Worm (Caenorhabditis elegans) whole organism, mixed stage, embryonic: ENCODE results near the gene C29F3.3.

Experiments
- M03D4.4 ChIP-seq: sonication (generic microtip); optimal IDR thresholded peaks from 2 replicates; lab custom pipeline; 2017; ENCODE audit warnings: mild to moderate bottlenecking, missing genetic modification characterization, missing compliant biosample characterization
- bed-3 ChIP-seq: fragments of 200-800 bp; sonication (Bioruptor generic); optimal IDR thresholded peaks from 3 replicates; lab custom pipeline; 2018; ENCODE audit warnings: mild to moderate bottlenecking, missing genetic modification characterization, moderate library complexity, missing compliant biosample characterization
- blmp-1 ChIP-seq: fragments of 150-350 bp; optimal IDR thresholded peaks from 2 replicates; lab custom pipeline; 2014; ENCODE audit warnings: missing biosample characterization, missing genetic modification characterization
- ceh-39 ChIP-seq: fragments of 150-350 bp; optimal IDR thresholded peaks from 2 replicates; lab custom pipeline; 2014; ENCODE audit warnings: missing biosample characterization, missing genetic modification characterization
- ceh-43 ChIP-seq: fragments of 200-800 bp; sonication (Bioruptor generic); optimal IDR thresholded peaks from 2 replicates; lab custom pipeline; 2018; ENCODE audit warnings: mild to moderate bottlenecking, missing genetic modification characterization, moderate library complexity, missing compliant biosample characterization
- ces-1 ChIP-seq: fragments of 150-350 bp; optimal IDR thresholded peaks from 2 replicates; lab custom pipeline; 2014; ENCODE audit warnings: missing biosample characterization, missing genetic modification reagents, missing genetic modification characterization
- cnd-1 ChIP-seq: fragments of 200-800 bp; sonication (Bioruptor generic); optimal IDR thresholded peaks from 2 replicates; lab custom pipeline; 2018; ENCODE audit warnings: mild to moderate bottlenecking, missing genetic modification characterization, missing compliant biosample characterization
- elt-1 ChIP-seq: sonication (generic microtip); optimal IDR thresholded peaks from 2 replicates; lab custom pipeline; 2017; ENCODE audit warnings: missing genetic modification characterization, mild to moderate bottlenecking, missing compliant biosample characterization, antibody characterized with exemption, moderate library complexity, borderline replicate concordance; ENCODE audit not compliant: insufficient read depth
- flh-1 ChIP-seq: fragments of 200-800 bp; sonication (Bioruptor generic); optimal IDR thresholded peaks from 2 replicates; lab custom pipeline; 2018; ENCODE audit warnings: mild to moderate bottlenecking, missing genetic modification characterization, moderate library complexity, missing compliant biosample characterization
- ham-2 ChIP-seq: fragments of 200-800 bp; sonication (Bioruptor generic); optimal IDR thresholded peaks from 2 replicates; lab custom pipeline; 2018; ENCODE audit warnings: mild to moderate bottlenecking, missing genetic modification characterization, missing compliant biosample characterization
- hlh-1 ChIP-seq: fragments of 150-350 bp; optimal IDR thresholded peaks from 2 replicates; lab custom pipeline; 2014; ENCODE audit warnings: missing biosample characterization, missing genetic modification reagents, missing genetic modification characterization
- lin-13 ChIP-seq: fragments of 150-350 bp; optimal IDR thresholded peaks from 2 replicates; lab custom pipeline; 2014; ENCODE audit warnings: missing biosample characterization, missing genetic modification characterization
- lsy-2 ChIP-seq: fragments of 150-350 bp; optimal IDR thresholded peaks from 2 replicates; lab custom pipeline; 2014; ENCODE audit warnings: missing biosample characterization, missing genetic modification characterization
- mep-1 ChIP-seq: fragments of 150-350 bp; optimal IDR thresholded peaks from 2 replicates; lab custom pipeline; 2017; ENCODE audit warnings: missing biosample characterization, missing genetic modification reagents, missing genetic modification characterization, inconsistent platforms
- mls-2 ChIP-seq: sonication (generic microtip); optimal IDR thresholded peaks from 2 replicates; lab custom pipeline; 2016; ENCODE audit warnings: mild to moderate bottlenecking, missing genetic modification characterization, moderate library complexity, missing compliant biosample characterization
- nhr-2 ChIP-seq: fragments of 150-350 bp; optimal IDR thresholded peaks from 2 replicates; lab custom pipeline; 2014; ENCODE audit warnings: missing biosample characterization, missing genetic modification characterization
- nhr-237 ChIP-seq: fragments of 150-350 bp; optimal IDR thresholded peaks from 2 replicates; lab custom pipeline; 2014; ENCODE audit warnings: missing biosample characterization, missing genetic modification characterization
- nhr-76 ChIP-seq: sonication (generic microtip); optimal IDR thresholded peaks from 2 replicates; lab custom pipeline; 2017; ENCODE audit warnings: missing biosample characterization, missing genetic modification characterization
- pha-4 ChIP-seq: fragments of 150-350 bp; optimal IDR thresholded peaks from 2 replicates; lab custom pipeline; 2018; ENCODE audit warnings: missing biosample characterization, missing genetic modification reagents, missing genetic modification characterization
- sem-2 ChIP-seq: fragments of 200-800 bp; sonication (Bioruptor generic); optimal IDR thresholded peaks from 2 replicates; lab custom pipeline; 2018; ENCODE audit warnings: mild to moderate bottlenecking, missing genetic modification characterization, missing compliant biosample characterization
- sptf-1 ChIP-seq: sonication (generic microtip); optimal IDR thresholded peaks from 2 replicates; lab custom pipeline; 2017; ENCODE audit warnings: mild to moderate bottlenecking, missing genetic modification characterization, moderate library complexity, missing compliant biosample characterization
- tbx-8 ChIP-seq: fragments of 200-800 bp; sonication (Bioruptor generic); optimal IDR thresholded peaks from 2 replicates; lab custom pipeline; 2018; ENCODE audit warnings: mild to moderate bottlenecking, missing genetic modification characterization, moderate library complexity, missing compliant biosample characterization
- unc-120 ChIP-seq: sonication (generic microtip); optimal IDR thresholded peaks from 2 replicates; lab custom pipeline; 2017; ENCODE audit warnings: missing genetic modification characterization, missing compliant biosample characterization; ENCODE audit not compliant: poor library complexity, severe bottlenecking

C29F3.3 gene

DNA sequence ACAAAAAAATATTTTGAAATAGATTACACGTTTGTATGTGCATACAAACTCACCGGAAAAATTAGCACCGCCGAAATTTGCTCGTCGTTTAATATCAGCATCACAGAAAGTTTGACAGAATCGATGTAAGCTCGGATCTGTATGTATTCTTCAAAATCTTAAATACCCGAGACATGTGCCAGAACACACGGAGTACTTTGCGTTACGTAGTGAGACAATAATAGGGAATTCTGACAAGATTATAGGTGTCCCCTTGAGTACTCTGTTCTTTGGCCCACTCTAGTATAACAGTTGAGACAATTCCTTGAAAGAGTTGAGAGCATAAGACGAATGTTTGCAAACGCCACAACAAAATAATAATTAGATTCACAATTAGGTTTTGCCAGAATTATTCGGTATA is 43.6 kb downstream of the C29F3.3 start, which contains the start of gene srx-48:
Gene srx-48, minus strand, starts transcription at position 101 of the 400 bp plus-strand sequence.
- TF ChIP-seq nhr-2 (tag; lab: Kevin White, UChicago) (no peak), lsy-2 (tag; lab: Kevin White, UChicago) (no peak), lin-13 (tag; lab: Kevin White, UChicago) (no peak), nhr-237 (no peak), pha-4 (tag; lab: Kevin White, UChicago) (no peak), ceh-39 (no peak), sem-2 (GFP tag; lab: Kevin White, UChicago) (no peak), cnd-1 (no peak), mls-2 (tag; lab: Kevin White, UChicago) (no peak), ceh-43 (GFP tag; lab: Kevin White, UChicago) (no peak), sptf-1 (tag; lab: Kevin White, UChicago) (no peak), blmp-1 (tag; lab: Kevin White, UChicago) (no peak), unc-120 (tag; lab: Kevin White, UChicago) (no peak), tbx-8 (GFP tag; lab: Kevin White, UChicago) (no peak), M03D4.4 (no peak), ces-1 (GFP tag; lab: Kevin White, UChicago) (no peak), ham-2 (GFP tag; lab: Kevin White, UChicago) (no peak), elt-1 (no peak)

DNA sequence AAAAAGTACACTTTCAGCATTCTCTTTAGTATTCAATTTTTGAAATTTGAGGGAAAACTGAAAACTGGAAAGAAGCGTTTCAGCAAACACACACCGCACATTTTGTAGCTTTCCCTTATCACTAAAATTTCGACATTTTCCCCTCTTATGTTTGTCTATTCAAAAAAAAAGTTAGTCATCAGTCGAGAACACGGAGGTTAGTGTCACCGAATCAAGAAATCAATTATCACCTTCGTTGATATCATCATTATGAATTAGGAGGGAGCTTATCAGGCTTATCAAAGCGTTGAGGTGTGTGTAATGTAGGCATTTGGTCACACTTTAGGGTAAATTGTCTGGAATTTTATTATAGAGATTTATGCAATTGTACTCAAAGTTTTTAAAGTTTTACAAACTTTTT is 48.6 kb downstream of the C29F3.3 start, which contains the start of gene cpr-3:
Gene cpr-3, minus strand, starts transcription at position 104 of the 400 bp plus-strand sequence.
- TF ChIP-seq sptf-1 (tag; lab: Kevin White, UChicago) (no peak), elt-1 (no peak), flh-1 (GFP tag; lab: Kevin White, UChicago) (no peak), hlh-1 (tag; lab: Kevin White, UChicago) (no peak), mep-1 (tag; lab: Kevin White, UChicago) (no peak), blmp-1 (tag; lab: Kevin White, UChicago) (no peak), nhr-76 (no peak), tbx-8 (GFP tag; lab: Kevin White, UChicago) (no peak), bed-3 (GFP tag; lab: Kevin White, UChicago) (no peak)
